Worm (Caenorhabditis elegans) whole organism, L2 larva: ENCODE results near the gene ZK512.10.

Experiments
- nhr-12 ChIP-seq: fragments of 150-350 bp; optimal IDR thresholded peaks from 2 replicates; lab custom pipeline; 2014; ENCODE audit warnings: missing biosample characterization, missing genetic modification characterization
- unc-55 ChIP-seq: fragments of 150-350 bp; sonication (generic microtip); optimal IDR thresholded peaks from 3 replicates; lab custom pipeline; 2014; ENCODE audit warnings: missing biosample characterization, missing genetic modification reagents, missing genetic modification characterization

DNA sequence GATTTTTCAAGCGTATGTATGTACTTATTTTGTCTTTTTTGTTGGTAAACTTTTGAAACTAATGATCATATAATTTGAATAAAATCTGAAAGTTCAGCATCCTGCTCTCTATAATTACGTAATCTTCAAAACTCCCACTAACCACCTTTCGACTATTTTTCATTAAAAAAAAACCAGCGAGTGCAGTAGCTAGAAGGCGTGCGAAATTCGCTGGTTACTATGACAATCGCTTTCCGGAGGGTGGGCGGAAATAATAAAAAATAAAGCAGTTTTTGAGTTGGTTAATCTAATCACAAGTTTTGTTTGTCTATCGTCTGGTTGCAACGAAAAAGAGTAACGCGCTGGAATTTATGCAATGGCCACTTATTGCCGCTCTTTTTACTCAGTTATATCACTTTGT lies 24.1 kb downstream of the ZK512.10 start, which contains the start of gene irld-34:
- TF ChIP-seq unc-55 (GFP tag; lab: Kevin White, UChicago) (no peak), nhr-12 (tag; lab: Kevin White, UChicago) (no peak)
